Fruit fly (Drosophila melanogaster) whole organism, embryonic: ENCODE data around the gene sky.

Experiments
- B-H1 ChIP-seq: fragments of 200-800 bp; sonication (Bioruptor generic); IDR thresholded peaks from 3 replicates; pipeline ENCODE4 v1.3.6; 2022; ENCODE audit warnings: missing biosample characterization, missing genetic modification characterization
- CG1024 ChIP-seq: fragments of 200-800 bp; sonication (Bioruptor generic); IDR thresholded peaks from 2 replicates; pipeline ENCODE4 v1.3.6; 2022; ENCODE audit warnings: missing biosample characterization, missing genetic modification characterization
- CG10543 ChIP-seq: fragments of 200-800 bp; sonication (Bioruptor generic); optimal IDR thresholded peaks from 3 replicates; lab custom pipeline; 2017; ENCODE audit warnings: missing biosample characterization, mild to moderate bottlenecking, missing genetic modification characterization, moderate library complexity
- CG11093 ChIP-seq: fragments of 200-800 bp; sonication (Bioruptor generic); IDR thresholded peaks from 3 replicates; pipeline ENCODE4 v1.3.6; 2022; ENCODE audit warnings: missing biosample characterization, missing genetic modification characterization
- CG11695 ChIP-seq: fragments of 200-800 bp; sonication (Bioruptor generic); IDR thresholded peaks from 3 replicates; pipeline ENCODE4 v1.3.6; 2022; ENCODE audit warnings: missing biosample characterization, missing genetic modification characterization
- CG12219 ChIP-seq: fragments of 200-800 bp; sonication (Bioruptor generic); optimal IDR thresholded peaks from 3 replicates; lab custom pipeline; 2018; ENCODE audit warnings: missing biosample characterization, mild to moderate bottlenecking, missing genetic modification characterization
- CG13775 ChIP-seq: fragments of 200-800 bp; sonication (Bioruptor generic); optimal IDR thresholded peaks from 3 replicates; lab custom pipeline; 2017; ENCODE audit warnings: missing biosample characterization, mild to moderate bottlenecking, missing genetic modification characterization
- CG15696 ChIP-seq: fragments of 200-800 bp; sonication (Bioruptor generic); optimal IDR thresholded peaks from 2 replicates; lab custom pipeline; 2019; ENCODE audit warnings: missing biosample characterization, mild to moderate bottlenecking, missing genetic modification characterization, moderate library complexity
- CG16779 ChIP-seq: fragments of 200-800 bp; sonication (Bioruptor generic); IDR thresholded peaks from 2 replicates; pipeline ENCODE4 v1.3.6; 2022; ENCODE audit warnings: missing biosample characterization, missing genetic modification characterization
- CG16815 ChIP-seq: fragments of 200-800 bp; sonication (Bioruptor generic); optimal IDR thresholded peaks from 3 replicates; lab custom pipeline; 2017; ENCODE audit warnings: missing biosample characterization, mild to moderate bottlenecking, missing genetic modification characterization
- CG1792 ChIP-seq: fragments of 200-800 bp; sonication (Bioruptor generic); optimal IDR thresholded peaks from 2 replicates; lab custom pipeline; 2016; ENCODE audit warnings: missing biosample characterization, missing genetic modification characterization
- CG18011 ChIP-seq: fragments of 200-800 bp; sonication (Bioruptor generic); optimal IDR thresholded peaks from 2 replicates; lab custom pipeline; 2017; ENCODE audit warnings: missing biosample characterization, missing genetic modification characterization, mild to moderate bottlenecking, moderate library complexity, missing genotype
- CG18262 ChIP-seq: fragments of 200-800 bp; optimal IDR thresholded peaks from 3 replicates; lab custom pipeline; 2019; ENCODE audit warnings: missing biosample characterization, mild to moderate bottlenecking, missing genetic modification characterization, moderate library complexity
- CG2889 ChIP-seq: fragments of 200-800 bp; sonication (Bioruptor generic); IDR thresholded peaks from 3 replicates; pipeline ENCODE4 v1.3.6; 2022; ENCODE audit warnings: missing biosample characterization, missing genetic modification characterization
- CG34224 ChIP-seq: fragments of 200-800 bp; sonication (Bioruptor generic); IDR thresholded peaks from 3 replicates; pipeline ENCODE4 v1.3.6; 2022; ENCODE audit warnings: missing biosample characterization, missing genetic modification characterization; ENCODE audit not compliant: partially characterized antibody
- CG6813 ChIP-seq: fragments of 200-800 bp; sonication (Bioruptor generic); optimal IDR thresholded peaks from 2 replicates; lab custom pipeline; 2017; ENCODE audit warnings: missing biosample characterization, missing genetic modification characterization, mild to moderate bottlenecking, moderate library complexity, missing genetic modification reagents
- CG7271 ChIP-seq: fragments of 200-800 bp; sonication (Bioruptor generic); optimal IDR thresholded peaks from 2 replicates; lab custom pipeline; 2018; ENCODE audit warnings: missing biosample characterization, mild to moderate bottlenecking, missing genetic modification characterization, moderate library complexity
- CG7987 ChIP-seq: fragments of 200-800 bp; sonication (Bioruptor generic); optimal IDR thresholded peaks from 2 replicates; lab custom pipeline; 2018; ENCODE audit warnings: missing biosample characterization, mild to moderate bottlenecking, missing genetic modification characterization, moderate library complexity
- CG8281 ChIP-seq: fragments of 200-800 bp; sonication (Bioruptor generic); optimal IDR thresholded peaks from 2 replicates; lab custom pipeline; 2018; ENCODE audit warnings: missing biosample characterization, mild to moderate bottlenecking, missing genetic modification characterization, moderate library complexity
- CG9727 ChIP-seq: fragments of 200-800 bp; sonication (Bioruptor generic); optimal IDR thresholded peaks from 3 replicates; lab custom pipeline; 2017; ENCODE audit warnings: missing biosample characterization, mild to moderate bottlenecking, missing genetic modification characterization
- CG9817 ChIP-seq: fragments of 200-800 bp; sonication (Bioruptor generic); optimal IDR thresholded peaks from 2 replicates; lab custom pipeline; 2018; ENCODE audit warnings: missing biosample characterization, mild to moderate bottlenecking, missing genetic modification characterization, moderate library complexity
- Dad ChIP-seq: fragments of 200-800 bp; sonication (Bioruptor generic); optimal IDR thresholded peaks from 3 replicates; lab custom pipeline; 2016; ENCODE audit warnings: missing biosample characterization, missing genetic modification characterization
- Ets65A ChIP-seq: fragments of 200-800 bp; sonication (Bioruptor generic); peaks from one replicate; lab custom pipeline; 2016; ENCODE audit warnings: missing biosample characterization, missing genetic modification characterization
- HLH3B ChIP-seq: fragments of 200-800 bp; sonication (Bioruptor generic); IDR thresholded peaks from 2 replicates; pipeline ENCODE4 v1.3.6; 2022; ENCODE audit warnings: missing biosample characterization, missing genetic modification characterization
- Hr3 ChIP-seq: fragments of 200-800 bp; sonication (Bioruptor generic); optimal IDR thresholded peaks from 3 replicates; lab custom pipeline; 2016; ENCODE audit warnings: missing biosample characterization, missing genetic modification characterization
- Lpt ChIP-seq: fragments of >200 bp; optimal IDR thresholded peaks from 2 replicates; lab custom pipeline; 2018; ENCODE audit warnings: missing biosample characterization, missing genetic modification characterization
- Med ChIP-seq: fragments of 200-800 bp; sonication (Bioruptor generic); peaks from one replicate; lab custom pipeline; 2016; ENCODE audit warnings: missing biosample characterization, missing genetic modification characterization, mild to moderate bottlenecking, inconsistent platforms, moderate library complexity
- Pdp1 ChIP-seq, 2 experiments: fragments of 200-800 bp; sonication (Bioruptor generic); optimal IDR thresholded peaks; 3 replicates each; lab custom pipeline; 2016; ENCODE audit warnings: missing biosample characterization in 2 of 2, missing genetic modification characterization in 2 of 2, mild to moderate bottlenecking in 1 of 2, moderate library complexity in 1 of 2
- Ptx1 ChIP-seq: fragments of 200-800 bp; sonication (Bioruptor generic); IDR thresholded peaks from 2 replicates; pipeline ENCODE4 v1.3.6; 2022; ENCODE audit warnings: missing biosample characterization, missing genetic modification characterization
- Scr ChIP-seq: fragments of 200-800 bp; sonication (Bioruptor generic); IDR thresholded peaks from 2 replicates; pipeline ENCODE4 v1.3.6; 2022; ENCODE audit warnings: missing biosample characterization, missing genetic modification characterization; ENCODE audit not compliant: partially characterized antibody
- Taf1 ChIP-seq: fragments of 200-800 bp; sonication (Bioruptor generic); IDR thresholded peaks from 2 replicates; pipeline ENCODE4 v1.3.6; 2022; ENCODE audit warnings: missing biosample characterization, missing genetic modification characterization
- ab ChIP-seq: fragments of 200-800 bp; sonication (Bioruptor generic); optimal IDR thresholded peaks from 2 replicates; lab custom pipeline; 2016; ENCODE audit warnings: missing biosample characterization, missing genetic modification characterization
- al ChIP-seq: fragments of 200-800 bp; sonication (Bioruptor generic); IDR thresholded peaks from 2 replicates; pipeline ENCODE4 v1.3.6; 2022; ENCODE audit warnings: missing biosample characterization, missing genetic modification characterization
- chm ChIP-seq: fragments of 200-800 bp; sonication (Bioruptor generic); IDR thresholded peaks from 2 replicates; pipeline ENCODE4 v1.3.6; 2022; ENCODE audit warnings: missing biosample characterization, missing genetic modification characterization
- chn ChIP-seq: fragments of 200-800 bp; sonication (Bioruptor generic); optimal IDR thresholded peaks from 2 replicates; lab custom pipeline; 2016; ENCODE audit warnings: missing biosample characterization, missing genetic modification characterization
- da ChIP-seq: fragments of 200-800 bp; sonication (Bioruptor generic); optimal IDR thresholded peaks from 2 replicates; lab custom pipeline; 2016; ENCODE audit warnings: missing biosample characterization, missing genetic modification characterization
- dmrt11E ChIP-seq: fragments of 200-800 bp; sonication (Bioruptor generic); optimal IDR thresholded peaks from 3 replicates; lab custom pipeline; 2018; ENCODE audit warnings: missing biosample characterization, mild to moderate bottlenecking, missing genetic modification characterization, moderate library complexity
- gsb-n ChIP-seq: fragments of 200-800 bp; sonication (Bioruptor generic); optimal IDR thresholded peaks from 3 replicates; lab custom pipeline; 2018; ENCODE audit warnings: missing biosample characterization, mild to moderate bottlenecking, missing genetic modification characterization
- her ChIP-seq: fragments of 200-800 bp; sonication (Bioruptor generic); optimal IDR thresholded peaks from 2 replicates; lab custom pipeline; 2016; ENCODE audit warnings: missing biosample characterization, missing genetic modification characterization
- ind ChIP-seq: fragments of 200-800 bp; sonication (Bioruptor generic); optimal IDR thresholded peaks from 3 replicates; lab custom pipeline; 2016; ENCODE audit warnings: missing biosample characterization, missing genetic modification characterization
- lov ChIP-seq, 2 experiments: fragments of 200-800 bp in 1 of 2; fragments of >200 bp in 1 of 2; sonication (Bioruptor generic) in 1 of 2; IDR thresholded peaks in 1 of 2; optimal IDR thresholded peaks in 1 of 2; 2 replicates in 1 of 2; 3 replicates in 1 of 2; pipeline versions ENCODE4 v1.3.6 to Lab custom; 2017 to 2022; ENCODE audit warnings: missing biosample characterization in 1 of 2, missing genetic modification characterization in 1 of 2
- nmo ChIP-seq: fragments of 200-800 bp; sonication (Bioruptor generic); optimal IDR thresholded peaks from 2 replicates; lab custom pipeline; 2018; ENCODE audit warnings: missing biosample characterization, mild to moderate bottlenecking, missing genetic modification characterization, moderate library complexity
- phol ChIP-seq: fragments of 200-800 bp; sonication (Bioruptor generic); optimal IDR thresholded peaks from 3 replicates; lab custom pipeline; 2018; ENCODE audit warnings: missing biosample characterization, mild to moderate bottlenecking, missing genetic modification characterization, moderate library complexity
- ranshi ChIP-seq: fragments of 200-800 bp; sonication (Bioruptor generic); IDR thresholded peaks from 2 replicates; pipeline ENCODE4 v1.3.6; 2022; ENCODE audit warnings: missing biosample characterization, missing genetic modification characterization
- repo ChIP-seq: fragments of 200-800 bp; sonication (Bioruptor generic); optimal IDR thresholded peaks from 2 replicates; lab custom pipeline; 2016; ENCODE audit warnings: missing biosample characterization, missing genetic modification characterization
- sens ChIP-seq: fragments of 200-800 bp; sonication (Bioruptor generic); peaks from one replicate; lab custom pipeline; 2016; ENCODE audit warnings: missing biosample characterization, missing genetic modification characterization
- tgo ChIP-seq: fragments of 200-800 bp; sonication (Bioruptor generic); IDR thresholded peaks from 3 replicates; pipeline ENCODE4 v1.3.6; 2022; ENCODE audit warnings: missing biosample characterization, missing genetic modification characterization
- tx ChIP-seq: fragments of 200-800 bp; sonication (Bioruptor generic); optimal IDR thresholded peaks from 2 replicates; lab custom pipeline; 2016; ENCODE audit warnings: missing biosample characterization, missing genetic modification characterization
- zf30C ChIP-seq: fragments of 200-800 bp; sonication (Bioruptor generic); optimal IDR thresholded peaks from 3 replicates; lab custom pipeline; 2018; ENCODE audit warnings: missing biosample characterization, mild to moderate bottlenecking, missing genetic modification characterization

The sky gene

dm6 chr2L:20957968-20958367, 39.2 kb upstream of the sky start:
- TF ChIP-seq Ptx1 (GFP tag; lab: Robert Waterston, UW) (no peak), gsb-n (no peak), sens (peak; percentile 29), CG8281 (no peak), Pdp1 (GFP tag; optimal IDR thresholded peaks at IDR 0.05; lab: Kevin White, UChicago) (peak in 1 of 2 experiments; percentile 66), ranshi (GFP tag; lab: Robert Waterston, UW) (no peak), lov (optimal IDR thresholded peaks at IDR 0.05; lab: Kevin White, UChicago) (no peak), lov (GFP tag; IDR thresholded peaks at IDR 0.05; lab: Robert Waterston, UW) (no peak), CG18011 (peak; percentile 52), CG16779 (GFP tag; lab: Robert Waterston, UW) (no peak)

DNA sequence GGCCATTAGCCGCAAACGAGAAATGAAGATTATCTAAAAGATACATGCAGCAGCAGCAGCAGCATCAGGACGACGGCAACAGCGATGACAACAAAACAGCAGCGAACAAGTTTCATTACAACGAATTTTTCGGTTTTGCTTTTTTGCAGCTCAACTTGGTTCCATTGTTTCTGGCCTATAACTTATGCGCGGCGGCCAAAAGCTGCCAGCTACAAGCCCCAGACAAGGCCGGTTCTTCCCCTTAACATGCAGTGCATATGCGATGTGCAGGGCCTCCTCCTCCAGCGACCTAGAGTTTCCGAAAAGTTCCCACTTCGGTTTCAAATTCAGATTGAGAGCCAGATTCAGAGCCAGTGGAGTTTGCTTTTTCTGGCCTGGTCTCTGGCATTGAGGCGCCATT, 38.5 kb upstream of the sky start:
- TF ChIP-seq Med (GFP tag; lab: Kevin White, UChicago) (peak; percentile 1), CG18011 (peak; percentile 93), ab (GFP tag; lab: Kevin White, UChicago) (no peak), Ets65A (GFP tag; lab: Kevin White, UChicago) (peak; percentile 6), CG2889 (no peak), Dad (GFP tag; lab: Kevin White, UChicago) (no peak), ind (GFP tag; lab: Kevin White, UChicago) (no peak)

- TF ChIP-seq Scr (GFP tag; lab: Robert Waterston, UW) (no peak), tx (GFP tag; lab: Kevin White, UChicago) (no peak), CG13775 (GFP tag; lab: Kevin White, UChicago) (peak; percentile 5), chm (GFP tag; lab: Robert Waterston, UW) (no peak), CG1024 (GFP tag; lab: Robert Waterston, UW) (no peak), CG7987 (GFP tag; lab: Kevin White, UChicago) (no peak), her (GFP tag; lab: Kevin White, UChicago) (no peak), repo (no peak), CG15696 (tag; lab: Kevin White, UChicago) (peak; percentile 50), zf30C (peak; percentile 37), dmrt11E (tag; lab: Kevin White, UChicago) (peak; percentile 55), CG9727 (peak; percentile 58), CG9817 (tag; lab: Kevin White, UChicago) (no peak), CG11695 (GFP tag; lab: Robert Waterston, UW) (no peak), Taf1 (GFP tag; lab: Robert Waterston, UW) (no peak), CG18262 (tag; lab: Kevin White, UChicago) (peak; percentile 38), Lpt (no peak), CG7271 (tag; lab: Kevin White, UChicago) (no peak), B-H1 (no peak), Hr3 (GFP tag; lab: Kevin White, UChicago) (no peak), CG12219 (no peak), HLH3B (GFP tag; lab: Robert Waterston, UW) (no peak), phol (tag; lab: Kevin White, UChicago) (peak; percentile 20), CG11093 (no peak), CG6813 (GFP tag; lab: Kevin White, UChicago) (no peak), chn (no peak), CG1792 (GFP tag; lab: Kevin White, UChicago) (no peak), CG16815 (GFP tag; lab: Kevin White, UChicago) (no peak), tgo (GFP tag; lab: Robert Waterston, UW) (no peak), al (GFP tag; lab: Robert Waterston, UW) (no peak), CG18011 (no peak), CG34224 (GFP tag; lab: Robert Waterston, UW) (no peak), da (GFP tag; lab: Kevin White, UChicago) (no peak), nmo (GFP tag; lab: Kevin White, UChicago) (no peak), CG10543 (GFP tag; lab: Kevin White, UChicago) (no peak)
Measured at dm6 chr2L:20956836-20957235, 38.1 kb upstream of the sky start.
